Worm (Caenorhabditis elegans) whole organism, L4 larva: ENCODE results near the gene K08F4.12.

Experiments
- fkh-10 ChIP-seq: fragments of 150-350 bp; optimal IDR thresholded peaks from 2 replicates; lab custom pipeline; 2014; ENCODE audit warnings: missing biosample characterization, missing genetic modification reagents, missing genetic modification characterization
- zfp-2 ChIP-seq: sonication (generic microtip); optimal IDR thresholded peaks from 2 replicates; lab custom pipeline; 2016; ENCODE audit warnings: mild to moderate bottlenecking, missing genetic modification characterization, missing compliant biosample characterization

K08F4.12 gene

ce11 chrIV:10188505-10188904 is 50.6 kb downstream of the K08F4.12 start:
- TF ChIP-seq fkh-10, result peak; percentile 44
- no peak for TF ChIP-seq zfp-2
